Worm (Caenorhabditis elegans) whole organism, early embryonic: ENCODE data around the gene psme-3.

Source experiments
- B0310.2 ChIP-seq: sonication (generic microtip); optimal IDR thresholded peaks from 2 replicates; lab custom pipeline; 2016; ENCODE audit warnings: mild to moderate bottlenecking, missing genetic modification characterization, missing compliant biosample characterization
- F13C5.2 ChIP-seq: sonication (generic microtip); optimal IDR thresholded peaks from 2 replicates; lab custom pipeline; 2017; ENCODE audit warnings: mild to moderate bottlenecking, missing genetic modification characterization, inconsistent platforms, missing compliant biosample characterization
- aly-1 ChIP-seq: sonication (generic microtip); optimal IDR thresholded peaks from 2 replicates; lab custom pipeline; 2016; ENCODE audit warnings: missing genetic modification characterization, missing compliant biosample characterization
- ama-1 ChIP-seq: fragments of 150-350 bp; optimal IDR thresholded peaks from 2 replicates; lab custom pipeline; 2014
- ceh-13 ChIP-seq: fragments of 200-800 bp; sonication (Bioruptor generic); optimal IDR thresholded peaks from 2 replicates; lab custom pipeline; 2018; ENCODE audit warnings: mild to moderate bottlenecking, missing genetic modification characterization, missing compliant biosample characterization
- ceh-36 ChIP-seq: sonication (generic microtip); optimal IDR thresholded peaks from 2 replicates; lab custom pipeline; 2016; ENCODE audit warnings: missing genetic modification characterization, inconsistent platforms, missing compliant biosample characterization
- ets-7 ChIP-seq: sonication (generic microtip); optimal IDR thresholded peaks from 2 replicates; lab custom pipeline; 2016; ENCODE audit warnings: missing genotype, missing genetic modification characterization, missing compliant biosample characterization
- flt-1 ChIP-seq: fragments of 200-800 bp; sonication (Bioruptor generic); IDR thresholded peaks from 2 replicates; pipeline ENCODE4 v1.3.6; 2022; ENCODE audit warnings: missing genetic modification characterization, missing compliant biosample characterization
- hmbx-1 ChIP-seq: sonication (generic microtip); optimal IDR thresholded peaks from 2 replicates; lab custom pipeline; 2016; ENCODE audit warnings: mild to moderate bottlenecking, missing genetic modification characterization, missing compliant biosample characterization
- hmg-4 ChIP-seq: fragments of 200-800 bp; sonication (Bioruptor generic); optimal IDR thresholded peaks from 2 replicates; lab custom pipeline; 2018; ENCODE audit warnings: mild to moderate bottlenecking, missing genetic modification characterization, missing compliant biosample characterization
- hnd-1 ChIP-seq: sonication (generic microtip); optimal IDR thresholded peaks from 2 replicates; lab custom pipeline; 2016; ENCODE audit warnings: missing genetic modification characterization, missing compliant biosample characterization
- pes-1 ChIP-seq: fragments of 200-800 bp; sonication (Bioruptor generic); IDR thresholded peaks from 2 replicates; pipeline ENCODE4 v1.3.6; 2022; ENCODE audit warnings: missing genetic modification reagents, missing genetic modification characterization, missing compliant biosample characterization
- scrt-1 ChIP-seq: fragments of 200-800 bp; sonication (Bioruptor generic); IDR thresholded peaks from 2 replicates; pipeline ENCODE4 v1.3.6; 2022; ENCODE audit warnings: missing genetic modification characterization, missing compliant biosample characterization
- sea-1 ChIP-seq: fragments of 200-800 bp; sonication (Bioruptor generic); conservative IDR thresholded peaks from 2 replicates; pipeline ENCODE4 v1.3.6; 2022; ENCODE audit warnings: missing genetic modification characterization, missing compliant biosample characterization
- tbx-11 ChIP-seq: fragments of 200-800 bp; sonication (Bioruptor generic); IDR thresholded peaks from 2 replicates; pipeline ENCODE4 v1.3.6; 2022; ENCODE audit warnings: missing genetic modification characterization, missing compliant biosample characterization
- tbx-37 ChIP-seq: fragments of 200-800 bp; sonication (Bioruptor generic); conservative IDR thresholded peaks from 2 replicates; pipeline ENCODE4 v1.3.6; 2022; ENCODE audit warnings: missing genetic modification reagents, missing genetic modification characterization, missing compliant biosample characterization
- tra-4 ChIP-seq: sonication (generic microtip); optimal IDR thresholded peaks from 2 replicates; lab custom pipeline; 2017; ENCODE audit warnings: missing genetic modification characterization, missing compliant biosample characterization

psme-3 gene

ce11 chrIII:11563417-11563949 lies 4.5 kb upstream of the psme-3 start, which contains the start of gene Y66D12A.11:
Gene Y66D12A.11, plus strand, starts transcription at chrIII:11563467.
- no peak for TF ChIP-seq tbx-37 (GFP tag; lab: Robert Waterston, UW)
- TF ChIP-seq sea-1 (GFP tag; lab: Robert Waterston, UW) = no peak
- no peak for TF ChIP-seq hmg-4 (GFP tag; lab: Kevin White, UChicago)
- TF ChIP-seq pes-1 (GFP tag; lab: Robert Waterston, UW) = no peak
- no peak for TF ChIP-seq hnd-1 (tag; lab: Kevin White, UChicago)
- TF ChIP-seq scrt-1 (GFP tag; lab: Robert Waterston, UW) = no peak
- TF ChIP-seq aly-1 (tag; lab: Kevin White, UChicago) = no peak
- TF ChIP-seq ceh-13 (GFP tag; lab: Kevin White, UChicago) = no peak
- no peak for TF ChIP-seq ceh-36 (tag; lab: Kevin White, UChicago)
- TF ChIP-seq F13C5.2 (tag; lab: Kevin White, UChicago) = no peak
- no peak for TF ChIP-seq ama-1
- TF ChIP-seq tbx-11 (GFP tag; lab: Robert Waterston, UW) = no peak
- no peak for TF ChIP-seq tra-4 (tag; lab: Kevin White, UChicago)

- TF ChIP-seq F13C5.2 (tag; lab: Kevin White, UChicago) (peak; percentile 43), sea-1 (GFP tag; lab: Robert Waterston, UW) (no peak), ets-7 (tag; lab: Kevin White, UChicago) (no peak), ama-1 (no peak), tra-4 (tag; lab: Kevin White, UChicago) (no peak)
These were observed 2.3 kb upstream of the psme-3 start, which contains the start of gene Y66D12A.10 for ce11 chrIII:11565602-11566001. Gene Y66D12A.10, plus strand, starts transcription at chrIII:11565874.

- no peak for TF ChIP-seq hmg-4 (GFP tag; lab: Kevin White, UChicago)
- no peak for TF ChIP-seq tra-4 (tag; lab: Kevin White, UChicago)
- TF ChIP-seq tbx-11 (GFP tag; lab: Robert Waterston, UW) = no peak
- TF ChIP-seq ama-1 = peak; percentile 36
- TF ChIP-seq ceh-13 (GFP tag; lab: Kevin White, UChicago) = no peak
These were observed 6.0 kb downstream of the psme-3 start, which contains the start of gene Y66D12A.8 for ce11 chrIII:11573921-11574320. Gene Y66D12A.8, plus strand, starts transcription at chrIII:11574221.

ce11 chrIII:11579380-11579779 lies 11.4 kb downstream of the psme-3 start:
- TF ChIP-seq ceh-13 (GFP tag; lab: Kevin White, UChicago) (no peak), hmbx-1 (tag; lab: Kevin White, UChicago) (no peak), ceh-36 (tag; lab: Kevin White, UChicago) (no peak), ets-7 (tag; lab: Kevin White, UChicago) (no peak), sea-1 (GFP tag; lab: Robert Waterston, UW) (no peak), tra-4 (tag; lab: Kevin White, UChicago) (no peak), flt-1 (GFP tag; lab: Robert Waterston, UW) (no peak), tbx-11 (GFP tag; lab: Robert Waterston, UW) (no peak), ama-1 (no peak), tbx-37 (GFP tag; lab: Robert Waterston, UW) (no peak), hnd-1 (tag; lab: Kevin White, UChicago) (no peak), scrt-1 (GFP tag; lab: Robert Waterston, UW) (no peak), pes-1 (GFP tag; lab: Robert Waterston, UW) (no peak), F13C5.2 (tag; lab: Kevin White, UChicago) (no peak), hmg-4 (GFP tag; lab: Kevin White, UChicago) (no peak), aly-1 (tag; lab: Kevin White, UChicago) (no peak), B0310.2 (tag; lab: Kevin White, UChicago) (no peak)

ce11 chrIII:11580428-11580885 lies 12.5 kb downstream of the psme-3 start, which contains the start of gene Y66D12A.7:
Gene Y66D12A.7, minus strand, starts transcription at chrIII:11580478.
- TF ChIP-seq ama-1 (no peak), sea-1 (GFP tag; lab: Robert Waterston, UW) (no peak), ceh-36 (tag; lab: Kevin White, UChicago) (no peak), tbx-11 (GFP tag; lab: Robert Waterston, UW) (no peak), ceh-13 (GFP tag; lab: Kevin White, UChicago) (no peak), scrt-1 (GFP tag; lab: Robert Waterston, UW) (no peak), tbx-37 (GFP tag; lab: Robert Waterston, UW) (no peak), B0310.2 (tag; lab: Kevin White, UChicago) (no peak), flt-1 (GFP tag; lab: Robert Waterston, UW) (no peak), tra-4 (tag; lab: Kevin White, UChicago) (no peak), hmg-4 (GFP tag; lab: Kevin White, UChicago) (no peak), F13C5.2 (tag; lab: Kevin White, UChicago) (no peak), ets-7 (tag; lab: Kevin White, UChicago) (no peak), aly-1 (tag; lab: Kevin White, UChicago) (no peak), hnd-1 (tag; lab: Kevin White, UChicago) (no peak), hmbx-1 (tag; lab: Kevin White, UChicago) (no peak), pes-1 (GFP tag; lab: Robert Waterston, UW) (no peak)

- no peak for TF ChIP-seq hmg-4 (GFP tag; lab: Kevin White, UChicago)
- no peak for TF ChIP-seq hmbx-1 (tag; lab: Kevin White, UChicago)
- TF ChIP-seq hnd-1 (tag; lab: Kevin White, UChicago) = no peak
- no peak for TF ChIP-seq scrt-1 (GFP tag; lab: Robert Waterston, UW)
- TF ChIP-seq aly-1 (tag; lab: Kevin White, UChicago) = no peak
These were observed 13.4 kb downstream of the psme-3 start, which contains the start of the genes Y66D12A.6 and ceh-92 for ce11 chrIII:11581372-11581771. Gene Y66D12A.6, minus strand, starts transcription at chrIII:11581402. Gene ceh-92, plus strand, starts transcription at chrIII:11581600.

ce11 chrIII:11582569-11582968 lies 14.6 kb downstream of the psme-3 start:
- TF ChIP-seq aly-1 (tag; lab: Kevin White, UChicago) (no peak), scrt-1 (GFP tag; lab: Robert Waterston, UW) (no peak), flt-1 (GFP tag; lab: Robert Waterston, UW) (no peak), B0310.2 (tag; lab: Kevin White, UChicago) (no peak), sea-1 (GFP tag; lab: Robert Waterston, UW) (no peak), F13C5.2 (tag; lab: Kevin White, UChicago) (no peak), pes-1 (GFP tag; lab: Robert Waterston, UW) (no peak), hnd-1 (tag; lab: Kevin White, UChicago) (no peak), tbx-37 (GFP tag; lab: Robert Waterston, UW) (no peak), tbx-11 (GFP tag; lab: Robert Waterston, UW) (no peak), tra-4 (tag; lab: Kevin White, UChicago) (no peak)
